Worm (Caenorhabditis elegans) whole organism, mixed stage, embryonic: ENCODE results near the gene nhr-267.

Source experiments
- blmp-1 ChIP-seq: fragments of 150-350 bp; optimal IDR thresholded peaks from 2 replicates; lab custom pipeline; 2014; ENCODE audit warnings: missing biosample characterization, missing genetic modification characterization
- mab-5 ChIP-seq: fragments of 150-350 bp; optimal IDR thresholded peaks from 2 replicates; lab custom pipeline; 2014; ENCODE audit warnings: missing biosample characterization, missing genetic modification characterization
- nhr-28 ChIP-seq: fragments of 150-350 bp; optimal IDR thresholded peaks from 2 replicates; lab custom pipeline; 2014; ENCODE audit warnings: missing biosample characterization, missing genetic modification characterization
- snpc-4 ChIP-seq: fragments of 150-350 bp; optimal IDR thresholded peaks from 2 replicates; lab custom pipeline; 2014; ENCODE audit warnings: missing biosample characterization, missing genetic modification characterization
- tbx-8 ChIP-seq: fragments of 200-800 bp; sonication (Bioruptor generic); optimal IDR thresholded peaks from 2 replicates; lab custom pipeline; 2018; ENCODE audit warnings: mild to moderate bottlenecking, missing genetic modification characterization, moderate library complexity, missing compliant biosample characterization
- ztf-11 ChIP-seq: fragments of 150-350 bp; optimal IDR thresholded peaks from 2 replicates; lab custom pipeline; 2014; ENCODE audit warnings: missing biosample characterization, missing genetic modification characterization

- no peak for TF ChIP-seq snpc-4
- TF ChIP-seq tbx-8 (GFP tag; lab: Kevin White, UChicago): no peak
- no peak for TF ChIP-seq ztf-11 (tag; lab: Kevin White, UChicago)
- no peak for TF ChIP-seq nhr-28 (tag; lab: Kevin White, UChicago)
- no peak for TF ChIP-seq blmp-1 (tag; lab: Kevin White, UChicago)
- TF ChIP-seq mab-5 (tag; lab: Kevin White, UChicago): no peak
Observed at ce11 chrIV:9304617-9305016, 18.4 kb upstream of the nhr-267 start, which contains the start of gene F49C12.5.
